Worm (Caenorhabditis elegans): ENCODE measurements around the gene F48E3.6.

- TF ChIP-seq peb-1 (tag; optimal IDR thresholded peaks at IDR 0.05) (no peak), ceh-16 (tag; optimal IDR thresholded peaks at IDR 0.05) (no peak), unc-62 (GFP tag; optimal IDR thresholded peaks at IDR 0.05) (no peak), ztf-4 (tag; optimal IDR thresholded peaks at IDR 0.05) (no peak), C34F6.9 (tag; optimal IDR thresholded peaks at IDR 0.05) (no peak), unc-55 (GFP tag; optimal IDR thresholded peaks at IDR 0.05) (no peak)
Observed at ce11 chrX:7507141-7507540, 4.4 kb upstream of the F48E3.6 start.

All from whole organism, L2 larva.